Worm (Caenorhabditis elegans) whole organism, late embryonic: ENCODE data around the gene clc-17.

Source experiments
- C08G9.2 ChIP-seq: sonication (generic microtip); optimal IDR thresholded peaks from 2 replicates; lab custom pipeline; 2016; ENCODE audit warnings: mild to moderate bottlenecking, missing genetic modification characterization, moderate library complexity, missing compliant biosample characterization
- C38D4.7 ChIP-seq: fragments of 200-800 bp; sonication (Bioruptor generic); optimal IDR thresholded peaks from 2 replicates; lab custom pipeline; 2018; ENCODE audit warnings: mild to moderate bottlenecking, missing genetic modification characterization, moderate library complexity, missing compliant biosample characterization
- F13H6.1 ChIP-seq: sonication (generic microtip); optimal IDR thresholded peaks from 2 replicates; lab custom pipeline; 2016; ENCODE audit warnings: missing genetic modification characterization, missing compliant biosample characterization
- K02D7.2 ChIP-seq: sonication (generic microtip); optimal IDR thresholded peaks from 2 replicates; lab custom pipeline; 2017; ENCODE audit warnings: mild to moderate bottlenecking, missing genetic modification characterization, missing compliant biosample characterization
- T23F11.4 ChIP-seq: fragments of 200-800 bp; sonication (Bioruptor generic); optimal IDR thresholded peaks from 2 replicates; lab custom pipeline; 2018; ENCODE audit warnings: mild to moderate bottlenecking, missing genetic modification characterization, missing compliant biosample characterization
- Y22D7AL.16 ChIP-seq: sonication (generic microtip); optimal IDR thresholded peaks from 2 replicates; lab custom pipeline; 2016; ENCODE audit warnings: missing genetic modification characterization, missing compliant biosample characterization
- ahr-1 ChIP-seq: sonication (generic microtip); optimal IDR thresholded peaks from 2 replicates; lab custom pipeline; 2016; ENCODE audit warnings: missing genetic modification characterization, missing compliant biosample characterization
- ama-1 ChIP-seq: fragments of 150-350 bp; optimal IDR thresholded peaks from 2 replicates; lab custom pipeline; 2014
- ceh-14 ChIP-seq: sonication (generic microtip); optimal IDR thresholded peaks from 2 replicates; lab custom pipeline; 2016; ENCODE audit warnings: missing genotype, missing genetic modification characterization, missing compliant biosample characterization
- ceh-19 ChIP-seq: fragments of 200-800 bp; sonication (Bioruptor generic); optimal IDR thresholded peaks from 2 replicates; lab custom pipeline; 2018; ENCODE audit warnings: mild to moderate bottlenecking, missing genetic modification characterization, missing compliant biosample characterization
- ceh-22 ChIP-seq: sonication (generic microtip); optimal IDR thresholded peaks from 2 replicates; lab custom pipeline; 2017; ENCODE audit warnings: missing biosample characterization, missing genetic modification characterization
- ceh-30 ChIP-seq: fragments of 150-350 bp; optimal IDR thresholded peaks from 2 replicates; lab custom pipeline; 2014; ENCODE audit warnings: missing biosample characterization, missing genetic modification characterization
- ceh-6 ChIP-seq: fragments of 200-800 bp; sonication (Bioruptor generic); optimal IDR thresholded peaks from 2 replicates; lab custom pipeline; 2018; ENCODE audit warnings: mild to moderate bottlenecking, missing genetic modification characterization, missing compliant biosample characterization
- che-1 ChIP-seq: sonication (generic microtip); optimal IDR thresholded peaks from 2 replicates; lab custom pipeline; 2016; ENCODE audit warnings: mild to moderate bottlenecking, missing genetic modification characterization, missing compliant biosample characterization
- dmd-4 ChIP-seq: sonication (generic microtip); optimal IDR thresholded peaks from 2 replicates; lab custom pipeline; 2016; ENCODE audit warnings: borderline replicate concordance, missing genetic modification characterization, missing compliant biosample characterization
- dve-1 ChIP-seq: sonication (generic microtip); optimal IDR thresholded peaks from 2 replicates; lab custom pipeline; 2017; ENCODE audit warnings: antibody characterized with exemption, mild to moderate bottlenecking, missing genetic modification characterization, missing compliant biosample characterization
- ets-4 ChIP-seq: sonication (generic microtip); optimal IDR thresholded peaks from 2 replicates; lab custom pipeline; 2016; ENCODE audit warnings: missing genetic modification characterization, missing compliant biosample characterization
- fkh-10 ChIP-seq: fragments of 150-350 bp; optimal IDR thresholded peaks from 2 replicates; lab custom pipeline; 2014; ENCODE audit warnings: missing biosample characterization, missing genetic modification reagents, missing genetic modification characterization
- fkh-6 ChIP-seq: sonication (generic microtip); optimal IDR thresholded peaks from 2 replicates; lab custom pipeline; 2016; ENCODE audit warnings: missing genetic modification characterization, missing compliant biosample characterization
- hlh-13 ChIP-seq: fragments of 200-800 bp; sonication (Bioruptor generic); optimal IDR thresholded peaks from 2 replicates; lab custom pipeline; 2018; ENCODE audit warnings: mild to moderate bottlenecking, missing genetic modification characterization, missing compliant biosample characterization
- hlh-15 ChIP-seq: sonication (generic microtip); optimal IDR thresholded peaks from 2 replicates; lab custom pipeline; 2016; ENCODE audit warnings: missing genetic modification characterization, missing compliant biosample characterization
- hlh-30 ChIP-seq: sonication (generic microtip); optimal IDR thresholded peaks from 2 replicates; lab custom pipeline; 2017; ENCODE audit warnings: antibody characterized with exemption, missing genetic modification characterization, missing compliant biosample characterization; ENCODE audit not compliant: insufficient read depth
- lin-11 ChIP-seq: fragments of 200-800 bp; sonication (Bioruptor generic); optimal IDR thresholded peaks from 2 replicates; lab custom pipeline; 2018; ENCODE audit warnings: mild to moderate bottlenecking, missing genetic modification characterization, missing compliant biosample characterization
- mec-3 ChIP-seq: sonication (generic microtip); optimal IDR thresholded peaks from 2 replicates; lab custom pipeline; 2016; ENCODE audit warnings: borderline replicate concordance, missing genetic modification characterization, missing compliant biosample characterization
- nhr-232 ChIP-seq: sonication (generic microtip); optimal IDR thresholded peaks from 2 replicates; lab custom pipeline; 2016; ENCODE audit warnings: missing genetic modification characterization, missing compliant biosample characterization
- npax-4 ChIP-seq: sonication (generic microtip); optimal IDR thresholded peaks from 2 replicates; lab custom pipeline; 2016; ENCODE audit warnings: missing genetic modification characterization, missing compliant biosample characterization
- pat-9 ChIP-seq: fragments of 200-800 bp; sonication (Bioruptor generic); optimal IDR thresholded peaks from 2 replicates; lab custom pipeline; 2018; ENCODE audit warnings: mild to moderate bottlenecking, missing genetic modification characterization, moderate library complexity, missing compliant biosample characterization
- pax-1 ChIP-seq: fragments of 150-350 bp; optimal IDR thresholded peaks from 2 replicates; lab custom pipeline; 2014; ENCODE audit warnings: missing biosample characterization, missing genetic modification characterization
- pha-4 ChIP-seq: fragments of 150-350 bp; optimal IDR thresholded peaks from 2 replicates; lab custom pipeline; 2018; ENCODE audit warnings: missing biosample characterization, missing genetic modification reagents, missing genetic modification characterization
- pqm-1 ChIP-seq: sonication (generic microtip); optimal IDR thresholded peaks from 2 replicates; lab custom pipeline; 2016; ENCODE audit warnings: missing genetic modification characterization, missing compliant biosample characterization
- sox-2 ChIP-seq: fragments of 200-800 bp; sonication (Bioruptor generic); IDR thresholded peaks from 2 replicates; pipeline ENCODE4 v1.3.6; 2022; ENCODE audit warnings: missing genetic modification reagents, missing genetic modification characterization, missing compliant biosample characterization
- sox-4 ChIP-seq: sonication (generic microtip); optimal IDR thresholded peaks from 2 replicates; lab custom pipeline; 2017; ENCODE audit warnings: mild to moderate bottlenecking, missing genetic modification characterization, inconsistent platforms, missing compliant biosample characterization
- tbx-2 ChIP-seq: sonication (generic microtip); optimal IDR thresholded peaks from 2 replicates; lab custom pipeline; 2016; ENCODE audit warnings: missing genetic modification characterization, missing compliant biosample characterization
- tbx-7 ChIP-seq: sonication (generic microtip); optimal IDR thresholded peaks from 2 replicates; lab custom pipeline; 2016; ENCODE audit warnings: missing genotype, missing genetic modification characterization, missing compliant biosample characterization
- unc-42 ChIP-seq: sonication (generic microtip); optimal IDR thresholded peaks from 2 replicates; lab custom pipeline; 2016; ENCODE audit warnings: missing genotype, missing genetic modification characterization, missing compliant biosample characterization
- unc-86 ChIP-seq: sonication (generic microtip); optimal IDR thresholded peaks from 2 replicates; lab custom pipeline; 2016; ENCODE audit warnings: missing genetic modification characterization, missing compliant biosample characterization
- ztf-16 ChIP-seq: sonication (generic microtip); optimal IDR thresholded peaks from 2 replicates; lab custom pipeline; 2017; ENCODE audit warnings: missing genetic modification characterization, missing compliant biosample characterization

Gene clc-17

DNA sequence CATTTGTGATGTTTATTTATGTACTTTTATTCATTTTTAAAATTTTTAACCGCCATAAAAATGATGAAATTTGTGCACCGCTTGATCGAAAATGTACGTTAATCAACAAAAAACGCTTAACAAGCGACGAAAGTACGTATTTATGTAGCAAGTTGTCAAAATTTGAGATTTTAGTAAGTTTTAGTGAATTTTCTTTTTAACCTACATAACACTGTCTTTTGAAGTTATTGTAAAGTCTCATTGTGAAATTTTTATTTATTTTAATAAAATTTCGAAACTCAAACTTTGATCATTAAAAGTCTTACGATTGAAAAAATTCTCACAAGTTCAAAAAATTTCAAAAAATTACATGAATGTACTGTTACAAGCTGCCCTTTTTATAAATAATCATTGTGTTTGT lies 9.8 kb upstream of the clc-17 start:
- no peak for TF ChIP-seq sox-2 (GFP tag; lab: Robert Waterston, UW)

DNA sequence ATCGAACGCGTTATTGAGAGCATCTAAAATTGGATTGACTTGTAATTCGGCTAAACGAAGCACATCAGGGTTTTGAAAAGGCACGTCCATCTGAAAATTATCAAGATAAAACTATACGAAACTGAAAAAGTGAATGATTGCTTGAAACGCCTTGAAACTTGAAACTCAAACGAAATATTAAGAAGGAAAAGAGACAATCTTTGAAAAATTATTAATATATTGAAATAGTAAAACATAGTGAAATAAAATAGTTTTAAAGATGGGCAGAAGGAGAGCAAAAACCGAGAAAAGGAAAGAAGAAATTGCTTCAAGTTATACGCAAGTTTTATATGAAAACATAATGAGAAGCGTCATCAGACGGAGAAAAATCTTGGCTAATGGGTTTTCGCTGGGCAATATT lies 9.1 kb upstream of the clc-17 start, which contains the start of gene W02H3.3:
W02H3.3 (minus strand) TSS at position 101 of the 400 bp plus-strand sequence.
- TF ChIP-seq hlh-30 = no peak
- TF ChIP-seq Y22D7AL.16 (tag; lab: Kevin White, UChicago) = no peak
- no peak for TF ChIP-seq fkh-10
- no peak for TF ChIP-seq K02D7.2 (tag; lab: Kevin White, UChicago)
- no peak for TF ChIP-seq ztf-16 (tag; lab: Kevin White, UChicago)
- TF ChIP-seq F13H6.1 (tag; lab: Kevin White, UChicago) = no peak
- TF ChIP-seq ceh-19 (GFP tag; lab: Kevin White, UChicago) = no peak
- TF ChIP-seq nhr-232 (tag; lab: Kevin White, UChicago) = no peak
- no peak for TF ChIP-seq ahr-1 (tag; lab: Kevin White, UChicago)
- no peak for TF ChIP-seq dmd-4 (tag; lab: Kevin White, UChicago)
- TF ChIP-seq che-1 (tag; lab: Kevin White, UChicago) = no peak
- no peak for TF ChIP-seq hlh-15 (tag; lab: Kevin White, UChicago)
- TF ChIP-seq tbx-7 = no peak
- TF ChIP-seq ceh-14 = no peak
- no peak for TF ChIP-seq sox-4 (tag; lab: Kevin White, UChicago)
- no peak for TF ChIP-seq pat-9 (tag; lab: Kevin White, UChicago)

ce11 chrX:11103173-11103572 lies 4.0 kb upstream of the clc-17 start:
- TF ChIP-seq ahr-1 (tag; lab: Kevin White, UChicago) (no peak), che-1 (tag; lab: Kevin White, UChicago) (no peak), pqm-1 (no peak), lin-11 (tag; lab: Kevin White, UChicago) (no peak), ceh-6 (no peak), unc-42 (tag; lab: Kevin White, UChicago) (no peak), dmd-4 (tag; lab: Kevin White, UChicago) (no peak), unc-86 (tag; lab: Kevin White, UChicago) (no peak), C38D4.7 (GFP tag; lab: Kevin White, UChicago) (no peak), mec-3 (tag; lab: Kevin White, UChicago) (no peak), pax-1 (tag; lab: Kevin White, UChicago) (no peak), pha-4 (no peak), Y22D7AL.16 (tag; lab: Kevin White, UChicago) (no peak), hlh-13 (no peak)

DNA sequence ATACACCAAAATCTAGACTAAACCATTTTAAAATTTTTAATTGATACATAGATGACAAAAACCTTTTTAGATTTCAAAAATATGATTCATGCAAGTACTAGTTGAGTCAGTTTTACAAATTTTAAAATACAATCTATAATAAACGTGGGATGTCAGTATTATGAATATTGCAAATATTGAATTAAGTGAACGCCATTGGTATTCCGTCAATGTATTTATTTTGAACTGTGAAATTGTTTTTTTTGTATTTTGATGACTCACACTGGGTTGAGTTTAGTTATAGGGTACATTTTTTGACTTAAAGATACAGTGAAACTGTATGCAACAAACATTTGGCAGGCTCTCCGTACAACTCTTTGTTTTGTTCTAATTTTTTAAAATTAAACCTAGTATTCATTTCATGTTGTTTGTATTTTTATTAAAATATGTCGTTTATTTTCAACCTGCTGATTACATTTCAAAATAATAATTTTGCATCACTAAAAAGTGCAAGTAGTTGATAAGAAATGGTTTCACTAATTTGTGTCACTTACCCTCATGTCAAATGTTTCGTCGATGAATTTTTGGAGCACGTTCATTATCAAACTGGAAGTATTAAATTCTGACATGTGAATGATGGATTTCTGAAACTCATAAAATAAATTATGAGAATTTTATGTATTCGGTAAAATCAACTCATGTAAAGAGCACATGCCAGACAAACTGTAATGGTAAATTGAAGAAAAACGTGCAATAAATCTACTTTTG lies 2.1 kb upstream of the clc-17 start, which contains the start of gene W02H3.1:
W02H3.1 (minus strand) TSS at position 578 of the 747 bp plus-strand sequence.
- TF ChIP-seq che-1 (tag; lab: Kevin White, UChicago) (no peak), hlh-15 (tag; lab: Kevin White, UChicago) (no peak), C38D4.7 (GFP tag; lab: Kevin White, UChicago) (no peak), ceh-22 (tag; lab: Kevin White, UChicago) (no peak), npax-4 (tag; lab: Kevin White, UChicago) (no peak), ceh-30 (tag; lab: Kevin White, UChicago) (no peak), C08G9.2 (no peak), pat-9 (tag; lab: Kevin White, UChicago) (no peak), ets-4 (no peak), ceh-6 (no peak)

DNA sequence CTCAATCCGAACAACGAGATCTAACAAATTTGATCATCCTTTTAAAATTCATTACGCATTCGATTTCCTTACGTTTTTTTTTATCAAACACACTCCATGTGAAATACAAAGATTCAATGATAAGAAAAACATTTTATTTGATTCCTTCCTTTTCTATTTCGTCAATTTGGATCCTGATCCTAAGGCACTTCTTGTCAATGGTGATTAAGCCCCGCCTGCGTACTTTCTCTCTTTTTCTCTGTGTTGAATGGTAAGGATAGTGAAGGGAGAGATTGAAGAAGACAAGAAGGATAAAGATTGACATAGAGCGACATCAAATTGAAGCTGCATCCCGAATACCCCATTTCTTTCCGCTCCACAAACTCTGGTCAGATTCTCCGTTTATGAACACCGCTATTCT lies 2.0 kb downstream of the clc-17 start, which contains the start of gene grd-1:
grd-1 (plus strand) TSS at position 241 of the 400 bp plus-strand sequence.
- TF ChIP-seq tbx-2 (tag; lab: Kevin White, UChicago) (no peak), ceh-19 (GFP tag; lab: Kevin White, UChicago) (no peak), sox-2 (GFP tag; lab: Robert Waterston, UW) (no peak), pqm-1 (no peak), ceh-22 (tag; lab: Kevin White, UChicago) (no peak), dve-1 (tag; lab: Kevin White, UChicago) (no peak), C38D4.7 (GFP tag; lab: Kevin White, UChicago) (no peak), ama-1 (lab: Kevin White, UChicago) (no peak), fkh-6 (tag; lab: Kevin White, UChicago) (no peak), sox-4 (tag; lab: Kevin White, UChicago) (no peak), T23F11.4 (GFP tag; lab: Kevin White, UChicago) (no peak)
